Worm (Caenorhabditis elegans): Measurements from ENCODE around the gene somi-1.

ce11 chrV:13356210-13356609 lies 35.0 kb downstream of the somi-1 start:
- TF ChIP-seq him-1 (tag; optimal IDR thresholded peaks at IDR 0.05) (no peak), W03F9.2 (tag; optimal IDR thresholded peaks at IDR 0.05) (no peak), dao-5 (tag; optimal IDR thresholded peaks at IDR 0.05) (no peak)
